Worm (Caenorhabditis elegans) whole organism, L3 larva: ENCODE data around the gene nhr-253.

Experiments used
- elt-1 ChIP-seq: fragments of 150-350 bp; optimal IDR thresholded peaks from 2 replicates; lab custom pipeline; 2014; ENCODE audit warnings: missing biosample characterization, missing genetic modification characterization
- nhr-11 ChIP-seq: fragments of 150-350 bp; optimal IDR thresholded peaks from 2 replicates; lab custom pipeline; 2014; ENCODE audit warnings: missing biosample characterization, missing genetic modification characterization
- nhr-43 ChIP-seq: sonication (generic microtip); optimal IDR thresholded peaks from 2 replicates; lab custom pipeline; 2016; ENCODE audit warnings: mild to moderate bottlenecking, missing genetic modification characterization, missing compliant biosample characterization; ENCODE audit not compliant: poor library complexity, severe bottlenecking

DNA sequence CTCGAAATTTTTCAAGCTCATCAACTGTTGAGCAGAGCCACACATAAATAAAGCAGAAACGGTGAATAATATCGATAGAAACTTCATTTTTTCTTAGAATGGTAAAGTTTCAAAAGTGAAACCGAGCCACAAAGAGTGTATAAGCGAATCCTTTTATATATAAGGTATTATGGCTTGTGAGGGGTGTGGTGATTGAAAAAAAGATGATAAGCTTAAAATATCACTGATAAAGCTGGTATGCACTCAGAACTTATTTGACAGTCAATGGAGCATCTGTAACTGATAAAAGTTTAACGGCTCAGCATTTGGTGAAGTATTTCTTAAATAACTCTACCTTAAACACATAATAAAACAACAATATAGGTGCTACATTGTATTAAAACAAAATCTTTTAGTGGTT is 18.2 kb downstream of the nhr-253 start, which contains the start of gene dod-19:
- TF ChIP-seq nhr-11 (tag; lab: Kevin White, UChicago) (no peak), nhr-43 (tag; lab: Kevin White, UChicago) (no peak), elt-1 (tag; lab: Kevin White, UChicago) (no peak)
